Fruit fly (Drosophila melanogaster) whole organism: ENCODE measurements around the gene CG10581.

Source experiments
- CG8478 ChIP-seq: fragments of >200 bp; optimal IDR thresholded peaks from 2 replicates; lab custom pipeline; 2018; ENCODE audit warnings: inconsistent platforms
- Dll ChIP-seq: fragments of >200 bp; optimal IDR thresholded peaks from 2 replicates; lab custom pipeline; 2017
- pan ChIP-seq: fragments of >200 bp; optimal IDR thresholded peaks from 2 replicates; lab custom pipeline; 2017
- psq ChIP-seq: fragments of >200 bp; optimal IDR thresholded peaks from 2 replicates; lab custom pipeline; 2017
- usp ChIP-seq: fragments of >200 bp; optimal IDR thresholded peaks from 2 replicates; lab custom pipeline; 2017; ENCODE audit warnings: missing biosample characterization, missing genetic modification characterization, mixed read lengths

- TF ChIP-seq pan (no peak), psq (lab: Kevin White, UChicago) (no peak), Dll (lab: Kevin White, UChicago) (no peak), CG8478 (lab: Kevin White, UChicago) (no peak), usp (GFP tag; lab: Kevin White, UChicago) (no peak)
Measured at dm6 chr3L:21069453-21069852, 35.5 kb upstream of the CG10581 start.
